Worm (Caenorhabditis elegans) whole organism, L4 larva: ENCODE data around the gene dml-1.
"Not testable (repeated sequence)": the region's sequence is repeated elsewhere in the genome, so short reads cannot be mapped to it uniquely, and the experiment has no call there.

Experiments used
- R02D3.7 ChIP-seq: fragments of 150-350 bp; sonication (generic microtip); optimal IDR thresholded peaks from 3 replicates; lab custom pipeline; 2014; ENCODE audit warnings: missing biosample characterization, missing genetic modification characterization
- fos-1 ChIP-seq: fragments of 150-350 bp; optimal IDR thresholded peaks from 2 replicates; lab custom pipeline; 2014; ENCODE audit warnings: missing biosample characterization, missing genetic modification characterization
- hlh-30 ChIP-seq: sonication (generic microtip); optimal IDR thresholded peaks from 2 replicates; lab custom pipeline; 2017; ENCODE audit warnings: antibody characterized with exemption, mild to moderate bottlenecking, missing genetic modification characterization, missing compliant biosample characterization; ENCODE audit not compliant: insufficient read depth
- lin-39 ChIP-seq: fragments of 150-350 bp; optimal IDR thresholded peaks from 2 replicates; lab custom pipeline; 2014; ENCODE audit warnings: missing biosample characterization, missing genetic modification reagents, missing genetic modification characterization
- nhr-11 ChIP-seq: fragments of 150-350 bp; optimal IDR thresholded peaks from 2 replicates; lab custom pipeline; 2014; ENCODE audit warnings: missing biosample characterization, missing genetic modification characterization
- nhr-237 ChIP-seq: sonication (generic microtip); optimal IDR thresholded peaks from 2 replicates; lab custom pipeline; 2017; ENCODE audit warnings: missing biosample characterization, missing genetic modification characterization
- pha-4 ChIP-seq, 2 experiments: fragments of 150-350 bp in 1 of 2; fragments of 200-800 bp in 1 of 2; sonication (Bioruptor generic) in 1 of 2; IDR thresholded peaks in 1 of 2; optimal IDR thresholded peaks in 1 of 2; 2 replicates each; pipeline versions ENCODE4 v1.3.6 to Lab custom; 2014 to 2022; ENCODE audit warnings: missing genetic modification characterization in 2 of 2, missing genetic modification reagents in 2 of 2, missing biosample characterization in 1 of 2, missing compliant biosample characterization in 1 of 2
- pqm-1 ChIP-seq: sonication (generic microtip); optimal IDR thresholded peaks from 2 replicates; lab custom pipeline; 2017; ENCODE audit warnings: missing biosample characterization, missing genetic modification characterization
- sdz-12 ChIP-seq: fragments of 200-800 bp; sonication (Bioruptor generic); optimal IDR thresholded peaks from 2 replicates; lab custom pipeline; 2018; ENCODE audit warnings: mild to moderate bottlenecking, missing genetic modification characterization, missing compliant biosample characterization
- skn-1 ChIP-seq: fragments of 150-350 bp; optimal IDR thresholded peaks from 2 replicates; lab custom pipeline; 2014; ENCODE audit warnings: missing biosample characterization, missing genetic modification characterization

- not testable (repeated sequence) for TF ChIP-seq nhr-11; R02D3.7 (tag; lab: Kevin White, UChicago); sdz-12 (GFP tag; lab: Kevin White, UChicago); fos-1 (tag; lab: Kevin White, UChicago); lin-39 (tag; lab: Kevin White, UChicago); hlh-30 (tag; lab: Kevin White, UChicago); pqm-1 (tag; lab: Kevin White, UChicago); skn-1 (tag; lab: Kevin White, UChicago); pha-4 (GFP tag; IDR thresholded peaks at IDR 0.05; lab: Robert Waterston, UW); pha-4 (tag; optimal IDR thresholded peaks at IDR 0.05; lab: Kevin White, UChicago); nhr-237 (tag; lab: Kevin White, UChicago)
Observed at ce11 chrIV:2917729-2918128, 31.0 kb downstream of the dml-1 start, which contains the start of gene Y54G2A.50.
